Fruit fly (Drosophila melanogaster) whole organism, embryonic: ENCODE results near the gene CG32797.

ENCODE experiments used
- CG10979 ChIP-seq: fragments of 200-800 bp; sonication (Bioruptor generic); optimal IDR thresholded peaks from 2 replicates; lab custom pipeline; 2018; ENCODE audit warnings: missing biosample characterization, mild to moderate bottlenecking, missing genetic modification characterization, moderate library complexity
- CG13775 ChIP-seq: fragments of 200-800 bp; sonication (Bioruptor generic); optimal IDR thresholded peaks from 3 replicates; lab custom pipeline; 2017; ENCODE audit warnings: missing biosample characterization, mild to moderate bottlenecking, missing genetic modification characterization
- NFAT ChIP-seq: fragments of 200-800 bp; sonication (Bioruptor generic); IDR thresholded peaks from 2 replicates; pipeline ENCODE4 v1.3.6; 2022; ENCODE audit warnings: missing biosample characterization, missing genetic modification characterization
- usp ChIP-seq: fragments of >200 bp; optimal IDR thresholded peaks from 2 replicates; lab custom pipeline; 2017; ENCODE audit warnings: missing biosample characterization, missing genetic modification characterization

DNA sequence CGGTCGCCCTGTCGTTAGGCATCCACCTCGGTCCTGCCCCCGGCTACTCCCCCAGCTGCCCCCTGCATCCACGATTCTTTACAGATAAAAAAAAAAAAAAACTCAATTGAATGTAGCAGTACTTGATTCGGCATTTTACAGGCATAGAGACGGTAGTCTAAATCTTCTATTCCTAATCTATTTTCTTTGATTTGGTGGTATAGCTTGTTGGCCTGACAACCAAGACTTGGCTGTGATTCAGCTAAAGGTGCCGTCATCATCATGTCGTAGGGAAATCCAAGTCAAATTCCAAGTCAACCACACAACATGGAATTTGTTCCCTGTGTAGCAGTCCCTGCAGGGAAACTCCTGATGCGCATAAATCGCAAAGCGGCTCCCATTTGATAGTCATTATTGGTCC lies 27.1 kb upstream of the CG32797 start:
- no peak for TF ChIP-seq usp (GFP tag; lab: Kevin White, UChicago)
- TF ChIP-seq CG10979 (tag; lab: Kevin White, UChicago): no peak
- TF ChIP-seq NFAT: no peak
- no peak for TF ChIP-seq CG13775 (GFP tag; lab: Kevin White, UChicago)
